Fruit fly (Drosophila melanogaster) Kc167 (cell line): Measurements from ENCODE around the gene SIFaR.

Experiments
- Myc ChIP-seq: fragments of >200 bp; optimal IDR thresholded peaks from 2 replicates; lab custom pipeline; 2017; ENCODE audit warnings: missing external identifiers
- Sin3A ChIP-seq: fragments of >200 bp; optimal IDR thresholded peaks from 2 replicates; lab custom pipeline; 2018; ENCODE audit warnings: missing external identifiers
- h ChIP-seq: fragments of >200 bp; optimal IDR thresholded peaks from 3 replicates; lab custom pipeline; 2018; ENCODE audit warnings: missing external identifiers
- psq ChIP-seq: fragments of >200 bp; optimal IDR thresholded peaks from 2 replicates; lab custom pipeline; 2017; ENCODE audit warnings: missing external identifiers
- ttk ChIP-seq: sonication (Bioruptor generic); optimal IDR thresholded peaks from 2 replicates; lab custom pipeline; 2017; ENCODE audit warnings: missing external identifiers

- no peak for TF ChIP-seq psq (lab: Kevin White, UChicago)
- TF ChIP-seq h: no peak
- no peak for TF ChIP-seq Sin3A (lab: Kevin White, UChicago)
- no peak for TF ChIP-seq ttk (lab: Kevin White, UChicago)
- TF ChIP-seq Myc (lab: Kevin White, UChicago): no peak
Measured at dm6 chr3R:21339448-21340268, 45.9 kb upstream of the SIFaR start.
